Worm (Caenorhabditis elegans) whole organism, L2 larva: ENCODE data around the gene F26F4.8.
A peak's percentile ranks its signal among the peaks of the same experiment; 100 is the strongest.

Experiments
- C34F6.9 ChIP-seq: fragments of 150-350 bp; optimal IDR thresholded peaks from 2 replicates; lab custom pipeline; 2014; ENCODE audit warnings: missing biosample characterization, missing genetic modification characterization
- R02D3.7 ChIP-seq: fragments of 150-350 bp; optimal IDR thresholded peaks from 2 replicates; lab custom pipeline; 2014; ENCODE audit warnings: missing biosample characterization, missing genetic modification characterization
- ZK546.5 ChIP-seq: sonication (generic microtip); optimal IDR thresholded peaks from 2 replicates; lab custom pipeline; 2017; ENCODE audit warnings: missing biosample characterization, missing genetic modification characterization
- aly-2 ChIP-seq: fragments of 150-350 bp; optimal IDR thresholded peaks from 2 replicates; lab custom pipeline; 2014; ENCODE audit warnings: missing biosample characterization, missing genetic modification characterization
- ama-1 ChIP-seq: fragments of 150-350 bp; optimal IDR thresholded peaks from 2 replicates; lab custom pipeline; 2018; ENCODE audit warnings: inconsistent platforms
- ceh-16 ChIP-seq: fragments of 150-350 bp; optimal IDR thresholded peaks from 2 replicates; lab custom pipeline; 2014; ENCODE audit warnings: missing biosample characterization, missing genetic modification characterization
- crh-2 ChIP-seq: sonication (generic microtip); optimal IDR thresholded peaks from 2 replicates; lab custom pipeline; 2017; ENCODE audit warnings: missing biosample characterization, missing genetic modification characterization
- dmd-4 ChIP-seq: sonication (generic microtip); optimal IDR thresholded peaks from 2 replicates; lab custom pipeline; 2017; ENCODE audit warnings: missing biosample characterization, missing genetic modification characterization
- elt-1 ChIP-seq: fragments of 150-350 bp; optimal IDR thresholded peaks from 2 replicates; lab custom pipeline; 2014; ENCODE audit warnings: missing biosample characterization, missing genetic modification characterization
- elt-3 ChIP-seq: sonication (generic microtip); optimal IDR thresholded peaks from 2 replicates; lab custom pipeline; 2017; ENCODE audit warnings: missing biosample characterization, missing genetic modification characterization
- fos-1 ChIP-seq: fragments of 150-350 bp; optimal IDR thresholded peaks from 2 replicates; lab custom pipeline; 2014; ENCODE audit warnings: missing biosample characterization, missing genetic modification characterization
- lin-11 ChIP-seq: fragments of 150-350 bp; sonication (generic microtip); optimal IDR thresholded peaks from 2 replicates; lab custom pipeline; 2014; ENCODE audit warnings: missing biosample characterization, missing genetic modification characterization, inconsistent platforms, mixed read lengths
- lin-13 ChIP-seq: fragments of 150-350 bp; optimal IDR thresholded peaks from 2 replicates; lab custom pipeline; 2014; ENCODE audit warnings: missing biosample characterization, missing genetic modification reagents, missing genetic modification characterization
- lin-39 ChIP-seq: fragments of 150-350 bp; optimal IDR thresholded peaks from 2 replicates; lab custom pipeline; 2014; ENCODE audit warnings: missing biosample characterization, missing genetic modification reagents, missing genetic modification characterization
- mdl-1 ChIP-seq, 2 experiments: fragments of 150-350 bp in 1 of 2; sonication (generic microtip) in 1 of 2; optimal IDR thresholded peaks; 2 replicates each; lab custom pipeline; 2017; ENCODE audit warnings: missing biosample characterization in 2 of 2, missing genetic modification characterization in 2 of 2
- nhr-10 ChIP-seq: sonication (generic microtip); optimal IDR thresholded peaks from 2 replicates; lab custom pipeline; 2017; ENCODE audit warnings: missing biosample characterization, missing genetic modification characterization
- nhr-11 ChIP-seq: fragments of 150-350 bp; optimal IDR thresholded peaks from 2 replicates; lab custom pipeline; 2014; ENCODE audit warnings: missing biosample characterization, missing genetic modification characterization
- nhr-129 ChIP-seq: fragments of 150-350 bp; optimal IDR thresholded peaks from 2 replicates; lab custom pipeline; 2014; ENCODE audit warnings: missing biosample characterization, missing genetic modification characterization
- nhr-23 ChIP-seq: fragments of 150-350 bp; optimal IDR thresholded peaks from 2 replicates; lab custom pipeline; 2014; ENCODE audit warnings: missing biosample characterization, missing genetic modification reagents, missing genetic modification characterization
- nhr-237 ChIP-seq: fragments of 150-350 bp; optimal IDR thresholded peaks from 2 replicates; lab custom pipeline; 2014; ENCODE audit warnings: missing biosample characterization, missing genetic modification characterization
- nhr-6 ChIP-seq: fragments of 150-350 bp; optimal IDR thresholded peaks from 2 replicates; lab custom pipeline; 2014; ENCODE audit warnings: missing biosample characterization, missing genetic modification characterization
- peb-1 ChIP-seq: fragments of 150-350 bp; optimal IDR thresholded peaks from 2 replicates; lab custom pipeline; 2014; ENCODE audit warnings: missing biosample characterization, missing genetic modification characterization
- sem-4 ChIP-seq: fragments of 150-350 bp; optimal IDR thresholded peaks from 2 replicates; lab custom pipeline; 2014; ENCODE audit warnings: missing biosample characterization, missing genetic modification reagents, missing genetic modification characterization
- skn-1 ChIP-seq: sonication (generic microtip); optimal IDR thresholded peaks from 2 replicates; lab custom pipeline; 2017; ENCODE audit warnings: missing biosample characterization, missing genetic modification characterization
- sma-3 ChIP-seq: sonication (generic microtip); optimal IDR thresholded peaks from 2 replicates; lab custom pipeline; 2016; ENCODE audit warnings: missing genetic modification reagents, missing genetic modification characterization, missing compliant biosample characterization
- sma-9 ChIP-seq, 2 experiments: fragments of 150-350 bp in 1 of 2; sonication (generic microtip) in 1 of 2; optimal IDR thresholded peaks; 2 replicates each; lab custom pipeline; 2014 to 2016; ENCODE audit warnings: missing genetic modification characterization in 2 of 2, mild to moderate bottlenecking in 1 of 2, missing biosample characterization in 1 of 2, missing compliant biosample characterization in 1 of 2, missing genetic modification reagents in 1 of 2, moderate library complexity in 1 of 2
- snpc-4 ChIP-seq: fragments of 150-350 bp; optimal IDR thresholded peaks from 2 replicates; lab custom pipeline; 2014; ENCODE audit warnings: missing biosample characterization, missing genetic modification characterization
- unc-55 ChIP-seq: fragments of 150-350 bp; sonication (generic microtip); optimal IDR thresholded peaks from 3 replicates; lab custom pipeline; 2014; ENCODE audit warnings: missing biosample characterization, missing genetic modification reagents, missing genetic modification characterization
- zag-1 ChIP-seq: fragments of 150-350 bp; optimal IDR thresholded peaks from 2 replicates; lab custom pipeline; 2014; ENCODE audit warnings: missing biosample characterization, missing genetic modification characterization
- ztf-1 ChIP-seq: fragments of 200-800 bp; sonication (Bioruptor generic); conservative IDR thresholded peaks from 2 replicates; pipeline ENCODE4 v1.3.6; 2022; ENCODE audit warnings: missing genetic modification characterization, missing compliant biosample characterization
- ztf-4 ChIP-seq: fragments of 150-350 bp; optimal IDR thresholded peaks from 2 replicates; lab custom pipeline; 2014; ENCODE audit warnings: missing biosample characterization, missing genetic modification characterization

The F26F4.8 gene

DNA sequence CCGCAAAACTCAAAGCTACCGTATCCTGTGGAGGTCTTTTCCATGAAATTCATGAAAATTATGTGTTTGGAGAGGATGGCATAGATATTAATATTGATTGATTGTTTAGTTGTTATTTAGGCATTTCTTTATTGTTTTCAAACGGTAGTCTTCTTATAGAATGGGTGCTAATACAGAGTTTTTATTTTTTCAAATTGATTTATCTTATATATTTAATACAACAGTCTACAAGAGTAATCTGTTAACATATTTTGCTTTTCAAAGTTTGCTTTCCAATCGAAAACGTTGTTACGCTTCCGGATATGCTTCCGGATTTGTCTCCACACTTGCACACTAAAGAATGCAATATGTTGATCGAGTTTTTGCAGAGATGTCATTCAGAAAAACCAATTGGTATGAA lies 38.5 kb downstream of the F26F4.8 start, which contains the start of gene C35D10.17:
C35D10.17 (plus strand) TSS at position 301 of the 400 bp plus-strand sequence.
- no peak for TF ChIP-seq C34F6.9 (tag; lab: Kevin White, UChicago)
- no peak for TF ChIP-seq ama-1 (lab: Kevin White, UChicago)
- no peak for TF ChIP-seq skn-1 (tag; lab: Kevin White, UChicago)
- no peak for TF ChIP-seq elt-1 (tag; lab: Kevin White, UChicago)
- TF ChIP-seq nhr-129, result no peak
- TF ChIP-seq lin-39 (tag; lab: Kevin White, UChicago), result no peak
- TF ChIP-seq sma-9 (GFP tag; optimal IDR thresholded peaks at IDR 0.05; lab: Kevin White, UChicago), result no peak
- TF ChIP-seq sma-9 (tag; optimal IDR thresholded peaks at IDR 0.05; lab: Kevin White, UChicago), result no peak
- no peak for TF ChIP-seq aly-2 (tag; lab: Kevin White, UChicago)
- TF ChIP-seq fos-1, result no peak
- TF ChIP-seq unc-55, result no peak
- TF ChIP-seq nhr-10 (tag; lab: Kevin White, UChicago), result no peak
- TF ChIP-seq zag-1, result no peak
- TF ChIP-seq, all 48 proteins: peak for 0

DNA sequence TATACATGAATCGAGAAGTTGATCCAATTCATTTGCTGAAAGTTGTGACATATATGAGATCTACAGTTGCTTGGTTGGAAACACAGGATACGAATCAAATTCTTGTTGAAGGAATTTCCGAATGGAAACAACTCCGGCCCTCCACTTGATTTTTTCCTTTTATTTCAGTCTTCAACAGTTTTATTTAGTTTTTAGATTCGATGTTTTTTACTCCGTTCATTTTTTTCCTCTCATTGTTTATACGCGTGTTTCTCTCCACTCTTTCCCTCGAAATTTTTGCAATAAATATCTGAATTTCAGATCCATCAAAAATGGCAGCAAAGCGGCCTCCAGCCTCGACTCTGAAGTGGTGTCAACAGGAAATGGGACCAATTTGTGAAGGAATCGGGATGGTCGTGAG lies 42.1 kb downstream of the F26F4.8 start, which contains the start of gene coq-8:
coq-8 (plus strand) TSS at position 301 of the 400 bp plus-strand sequence.
- no peak for TF ChIP-seq snpc-4 (tag; lab: Kevin White, UChicago)
- TF ChIP-seq lin-11 (tag; lab: Kevin White, UChicago), result no peak
- no peak for TF ChIP-seq peb-1
- TF ChIP-seq nhr-237 (tag; lab: Kevin White, UChicago), result no peak
- TF ChIP-seq ama-1 (lab: Kevin White, UChicago), result no peak
- no peak for TF ChIP-seq crh-2 (tag; lab: Kevin White, UChicago)
- no peak for TF ChIP-seq lin-39 (tag; lab: Kevin White, UChicago)
- TF ChIP-seq elt-1 (tag; lab: Kevin White, UChicago), result no peak
- no peak for TF ChIP-seq ZK546.5 (tag; lab: Kevin White, UChicago)
- TF ChIP-seq R02D3.7 (tag; lab: Kevin White, UChicago), result no peak
- TF ChIP-seq dmd-4 (tag; lab: Kevin White, UChicago), result no peak
- no peak for TF ChIP-seq lin-13 (GFP tag; lab: Kevin White, UChicago)
- no peak for TF ChIP-seq sem-4 (tag; lab: Kevin White, UChicago)
- no peak for TF ChIP-seq sma-3
- TF ChIP-seq nhr-23 (tag; lab: Kevin White, UChicago), result no peak
- no peak for TF ChIP-seq elt-3

ce11 chrIII:4861744-4862401 lies 43.4 kb downstream of the F26F4.8 start, which contains the start of the genes C35D10.10 and C35D10.5:
TSS of gene C35D10.10 (minus strand) at chrIII:4861794.
TSS of gene C35D10.5 (plus strand) at chrIII:4862351.
- TF ChIP-seq nhr-11 (tag; lab: Kevin White, UChicago) (no peak), nhr-237 (tag; lab: Kevin White, UChicago) (no peak), unc-55 (peak; percentile 33)

- no peak for TF ChIP-seq nhr-23 (tag; lab: Kevin White, UChicago)
These were observed 46.2 kb downstream of the F26F4.8 start, which contains the start of gene C35D10.6 for ce11 chrIII:4859039-4859438. TSS of gene C35D10.6 (plus strand) at chrIII:4859339.

DNA sequence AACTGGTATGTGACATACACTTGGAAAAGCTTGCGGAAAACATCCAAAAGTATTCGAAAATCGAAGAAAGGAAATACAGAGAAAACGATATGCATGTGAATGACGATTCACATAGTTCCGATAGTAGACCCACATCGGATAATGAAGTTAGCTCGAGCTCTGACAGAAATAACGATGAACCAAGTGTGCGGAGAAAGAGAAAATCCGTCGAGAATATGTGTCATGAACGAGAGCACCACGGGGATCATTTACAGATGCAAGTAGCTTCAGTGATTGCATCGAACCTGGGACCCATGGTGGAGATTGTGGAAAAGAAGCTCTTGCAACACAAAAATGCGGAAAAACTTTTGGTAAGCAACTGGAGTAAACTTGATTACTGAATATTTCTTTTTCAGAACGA lies 48.3 kb downstream of the F26F4.8 start:
- TF ChIP-seq ztf-4 (tag; lab: Kevin White, UChicago), result no peak
- no peak for TF ChIP-seq nhr-6 (tag; lab: Kevin White, UChicago)
- no peak for TF ChIP-seq ceh-16 (tag; lab: Kevin White, UChicago)
- no peak for TF ChIP-seq mdl-1 (tag; optimal IDR thresholded peaks at IDR 0.05; lab: Kevin White, UChicago)
- no peak for TF ChIP-seq aly-2 (tag; lab: Kevin White, UChicago)

- TF ChIP-seq ceh-16 (tag; lab: Kevin White, UChicago) (no peak), ztf-1 (GFP tag; lab: Robert Waterston, UW) (no peak)
These were observed 49.2 kb downstream of the F26F4.8 start, which contains the start of gene C35D10.7 for ce11 chrIII:4856109-4856508. TSS of gene C35D10.7 (plus strand) at chrIII:4856193.
